Fruit fly (Drosophila melanogaster) whole organism, embryonic: ENCODE measurements around the gene rogdi.

ENCODE experiments used
- Awh ChIP-seq: fragments of 200-800 bp; sonication (Bioruptor generic); IDR thresholded peaks from 2 replicates; pipeline ENCODE4, ENCODE4 v1.3.6; 2022; ENCODE audit warnings: missing biosample characterization, missing genetic modification characterization
- CG12155 ChIP-seq: fragments of 200-800 bp; sonication (Bioruptor generic); optimal IDR thresholded peaks from 3 replicates; lab custom pipeline; 2016; ENCODE audit warnings: missing biosample characterization, missing genetic modification characterization
- CG14667 ChIP-seq: fragments of 200-800 bp; sonication (Bioruptor generic); IDR thresholded peaks from 2 replicates; pipeline ENCODE4 v1.3.6; 2022; ENCODE audit warnings: missing biosample characterization, missing genetic modification characterization
- CG15073 ChIP-seq: fragments of 200-800 bp; sonication (Bioruptor generic); optimal IDR thresholded peaks from 2 replicates; lab custom pipeline; 2016; ENCODE audit warnings: missing biosample characterization, missing genetic modification characterization
- CG1602 ChIP-seq: fragments of 200-800 bp; sonication (Bioruptor generic); optimal IDR thresholded peaks from 3 replicates; lab custom pipeline; 2016; ENCODE audit warnings: missing biosample characterization, missing genetic modification characterization
- CG1603 ChIP-seq: fragments of 200-800 bp; sonication (Bioruptor generic); optimal IDR thresholded peaks from 2 replicates; lab custom pipeline; 2019; ENCODE audit warnings: missing biosample characterization, mild to moderate bottlenecking, missing genetic modification characterization, moderate library complexity
- CG16779 ChIP-seq: fragments of 200-800 bp; sonication (Bioruptor generic); IDR thresholded peaks from 2 replicates; pipeline ENCODE4 v1.3.6; 2022; ENCODE audit warnings: missing biosample characterization, missing genetic modification characterization
- CG17359 ChIP-seq: fragments of 200-800 bp; sonication (Bioruptor generic); optimal IDR thresholded peaks from 3 replicates; lab custom pipeline; 2018; ENCODE audit warnings: missing biosample characterization, mild to moderate bottlenecking, missing genetic modification characterization, moderate library complexity
- CG2678 ChIP-seq: fragments of 200-800 bp; sonication (Bioruptor generic); optimal IDR thresholded peaks from 3 replicates; lab custom pipeline; 2019; ENCODE audit warnings: missing biosample characterization, mild to moderate bottlenecking, missing genetic modification characterization, moderate library complexity
- CG34376 ChIP-seq: fragments of 200-800 bp; sonication (Bioruptor generic); optimal IDR thresholded peaks from 2 replicates; lab custom pipeline; 2018; ENCODE audit warnings: missing biosample characterization, mild to moderate bottlenecking, missing genetic modification characterization
- CG4617 ChIP-seq: fragments of 200-800 bp; sonication (Bioruptor generic); optimal IDR thresholded peaks from 3 replicates; lab custom pipeline; 2016; ENCODE audit warnings: missing biosample characterization, missing genetic modification characterization, borderline replicate concordance
- CG5953 ChIP-seq: fragments of 200-800 bp; sonication (Bioruptor generic); IDR thresholded peaks from 2 replicates; pipeline ENCODE4 v1.3.6; 2022; ENCODE audit warnings: missing biosample characterization, missing genetic modification characterization
- CG6689 ChIP-seq: fragments of 200-800 bp; sonication (Bioruptor generic); IDR thresholded peaks from 2 replicates; pipeline ENCODE4 v1.3.6; 2022; ENCODE audit warnings: missing biosample characterization, missing genetic modification characterization
- CG6813 ChIP-seq: fragments of 200-800 bp; sonication (Bioruptor generic); optimal IDR thresholded peaks from 2 replicates; lab custom pipeline; 2017; ENCODE audit warnings: missing biosample characterization, missing genetic modification characterization, mild to moderate bottlenecking, moderate library complexity, missing genetic modification reagents
- CG7556 ChIP-seq: fragments of 200-800 bp; sonication (Bioruptor generic); optimal IDR thresholded peaks from 2 replicates; lab custom pipeline; 2017; ENCODE audit warnings: missing biosample characterization, mild to moderate bottlenecking, missing genetic modification characterization
- CG7928 ChIP-seq: fragments of 200-800 bp; sonication (Bioruptor generic); optimal IDR thresholded peaks from 2 replicates; lab custom pipeline; 2017; ENCODE audit warnings: missing biosample characterization, mild to moderate bottlenecking, missing genetic modification characterization
- CG7963 ChIP-seq: fragments of 200-800 bp; sonication (Bioruptor generic); IDR thresholded peaks from 3 replicates; pipeline ENCODE4 v1.3.6; 2022; ENCODE audit warnings: missing biosample characterization, missing genetic modification characterization; ENCODE audit not compliant: partially characterized antibody
- CG8924 ChIP-seq: fragments of 200-800 bp; optimal IDR thresholded peaks from 3 replicates; lab custom pipeline; 2019; ENCODE audit warnings: missing biosample characterization, mild to moderate bottlenecking, missing genetic modification characterization, moderate library complexity
- CG9609 ChIP-seq: fragments of 200-800 bp; sonication (Bioruptor generic); optimal IDR thresholded peaks from 3 replicates; lab custom pipeline; 2016; ENCODE audit warnings: missing biosample characterization, missing genetic modification characterization
- CkIIα-i1 ChIP-seq: fragments of 200-800 bp; sonication (Bioruptor generic); IDR thresholded peaks from 2 replicates; pipeline ENCODE4 v1.3.6; 2022; ENCODE audit warnings: missing biosample characterization, missing genetic modification characterization
- Dbx ChIP-seq: fragments of 200-800 bp; sonication (Bioruptor generic); IDR thresholded peaks from 3 replicates; pipeline ENCODE4 v1.3.6; 2022; ENCODE audit warnings: missing biosample characterization, missing genetic modification characterization
- Dref ChIP-seq: fragments of 200-800 bp; sonication (Bioruptor generic); IDR thresholded peaks from 2 replicates; pipeline ENCODE4 v1.3.6; 2022; ENCODE audit warnings: missing biosample characterization, missing genetic modification characterization
- Eip74EF ChIP-seq, 2 experiments: fragments of 200-800 bp in 1 of 2; fragments of >200 bp in 1 of 2; sonication (Bioruptor generic) in 1 of 2; optimal IDR thresholded peaks; 2 replicates each; lab custom pipeline; 2017 to 2019; ENCODE audit warnings: missing biosample characterization in 2 of 2, missing genetic modification characterization in 2 of 2, mild to moderate bottlenecking in 1 of 2, moderate library complexity in 1 of 2
- Ets97D ChIP-seq: fragments of 200-800 bp; sonication (Bioruptor generic); optimal IDR thresholded peaks from 3 replicates; lab custom pipeline; 2016; ENCODE audit warnings: missing biosample characterization, missing genetic modification characterization
- Hr3 ChIP-seq: fragments of 200-800 bp; sonication (Bioruptor generic); optimal IDR thresholded peaks from 3 replicates; lab custom pipeline; 2016; ENCODE audit warnings: missing biosample characterization, missing genetic modification characterization
- Hsf ChIP-seq: fragments of 200-800 bp; sonication (Bioruptor generic); optimal IDR thresholded peaks from 3 replicates; lab custom pipeline; 2016; ENCODE audit warnings: missing biosample characterization, missing genetic modification characterization
- MBD-R2 ChIP-seq: fragments of 200-800 bp; sonication (Bioruptor generic); IDR thresholded peaks from 2 replicates; pipeline ENCODE4 v1.3.6; 2022; ENCODE audit warnings: missing biosample characterization, missing genetic modification characterization
- Meics ChIP-seq: fragments of 200-800 bp; sonication (Bioruptor generic); optimal IDR thresholded peaks from 2 replicates; lab custom pipeline; 2017; ENCODE audit warnings: missing biosample characterization, mild to moderate bottlenecking, missing genetic modification characterization
- NfI ChIP-seq: fragments of 200-800 bp; sonication (Bioruptor generic); optimal IDR thresholded peaks from 3 replicates; lab custom pipeline; 2018; ENCODE audit warnings: missing biosample characterization, mild to moderate bottlenecking, missing genetic modification characterization, moderate library complexity
- al ChIP-seq: fragments of 200-800 bp; sonication (Bioruptor generic); IDR thresholded peaks from 2 replicates; pipeline ENCODE4 v1.3.6; 2022; ENCODE audit warnings: missing biosample characterization, missing genetic modification characterization
- amos ChIP-seq: fragments of 200-800 bp; sonication (Bioruptor generic); IDR thresholded peaks from 2 replicates; pipeline ENCODE4 v1.3.6; 2022; ENCODE audit warnings: missing biosample characterization, missing genetic modification characterization; ENCODE audit not compliant: partially characterized antibody
- bcd ChIP-seq: fragments of 200-800 bp; sonication (Bioruptor generic); optimal IDR thresholded peaks from 2 replicates; lab custom pipeline; 2017; ENCODE audit warnings: missing biosample characterization, mild to moderate bottlenecking, missing genetic modification characterization
- btn ChIP-seq: fragments of 200-800 bp; sonication (Bioruptor generic); optimal IDR thresholded peaks from 2 replicates; lab custom pipeline; 2016; ENCODE audit warnings: missing biosample characterization, missing genetic modification characterization
- cg ChIP-seq: fragments of 200-800 bp; sonication (Bioruptor generic); optimal IDR thresholded peaks from 3 replicates; lab custom pipeline; 2019; ENCODE audit warnings: missing biosample characterization, mild to moderate bottlenecking, missing genetic modification characterization, moderate library complexity
- chif ChIP-seq, 2 experiments: fragments of 200-800 bp; sonication (Bioruptor generic); optimal IDR thresholded peaks; 3 replicates each; lab custom pipeline; 2016; ENCODE audit warnings: missing biosample characterization in 2 of 2, missing genetic modification characterization in 2 of 2
- dimm ChIP-seq: fragments of 200-800 bp; sonication (Bioruptor generic); IDR thresholded peaks from 2 replicates; pipeline ENCODE4 v1.3.6; 2022; ENCODE audit warnings: missing biosample characterization, missing genetic modification characterization
- fru ChIP-seq: fragments of >200 bp; optimal IDR thresholded peaks from 2 replicates; lab custom pipeline; 2017
- gcm ChIP-seq: fragments of 200-800 bp; sonication (Bioruptor generic); optimal IDR thresholded peaks from 2 replicates; lab custom pipeline; 2019; ENCODE audit warnings: missing biosample characterization, mild to moderate bottlenecking, missing genetic modification characterization, moderate library complexity
- gfzf ChIP-seq: fragments of 200-800 bp; sonication (Bioruptor generic); optimal IDR thresholded peaks from 2 replicates; lab custom pipeline; 2016; ENCODE audit warnings: missing biosample characterization, mild to moderate bottlenecking, missing genetic modification characterization, moderate library complexity
- ind ChIP-seq: fragments of 200-800 bp; sonication (Bioruptor generic); optimal IDR thresholded peaks from 3 replicates; lab custom pipeline; 2016; ENCODE audit warnings: missing biosample characterization, missing genetic modification characterization
- jumu ChIP-seq: fragments of 200-800 bp; sonication (Bioruptor generic); optimal IDR thresholded peaks from 3 replicates; lab custom pipeline; 2016; ENCODE audit warnings: missing biosample characterization, missing genetic modification characterization
- nmo ChIP-seq: fragments of 200-800 bp; sonication (Bioruptor generic); optimal IDR thresholded peaks from 2 replicates; lab custom pipeline; 2018; ENCODE audit warnings: missing biosample characterization, mild to moderate bottlenecking, missing genetic modification characterization, moderate library complexity
- peb ChIP-seq: fragments of 200-800 bp; sonication (Bioruptor generic); IDR thresholded peaks from 2 replicates; pipeline ENCODE4 v1.3.6; 2022; ENCODE audit warnings: missing biosample characterization, missing genetic modification characterization
- pnt ChIP-seq: fragments of 200-800 bp; sonication (Bioruptor generic); optimal IDR thresholded peaks from 3 replicates; lab custom pipeline; 2016; ENCODE audit warnings: missing biosample characterization, missing genetic modification characterization
- sens ChIP-seq: fragments of 200-800 bp; sonication (Bioruptor generic); peaks from one replicate; lab custom pipeline; 2016; ENCODE audit warnings: missing biosample characterization, missing genetic modification characterization
- sima ChIP-seq: fragments of 200-800 bp; sonication (Bioruptor generic); optimal IDR thresholded peaks from 2 replicates; lab custom pipeline; 2016; ENCODE audit warnings: missing biosample characterization, missing genetic modification characterization
- so ChIP-seq: fragments of 200-800 bp; sonication (Bioruptor generic); IDR thresholded peaks from 3 replicates; pipeline ENCODE4 v1.3.6; 2022; ENCODE audit warnings: missing biosample characterization, missing genetic modification characterization
- sob ChIP-seq: fragments of 200-800 bp; sonication (Bioruptor generic); IDR thresholded peaks from 2 replicates; pipeline ENCODE4 v1.3.6; 2022; ENCODE audit warnings: missing biosample characterization, missing genetic modification characterization
- tup ChIP-seq: fragments of 200-800 bp; sonication (Bioruptor generic); optimal IDR thresholded peaks from 2 replicates; lab custom pipeline; 2016; ENCODE audit warnings: missing biosample characterization, mild to moderate bottlenecking, missing genetic modification characterization, moderate library complexity
- unc-4 ChIP-seq: fragments of 200-800 bp; sonication (Bioruptor generic); IDR thresholded peaks from 2 replicates; pipeline ENCODE4 v1.3.6; 2022; ENCODE audit warnings: missing biosample characterization, missing genetic modification characterization; ENCODE audit not compliant: partially characterized antibody
- vfl ChIP-seq: fragments of 200-800 bp; sonication (Bioruptor generic); optimal IDR thresholded peaks from 2 replicates; lab custom pipeline; 2016; ENCODE audit warnings: missing biosample characterization, missing genetic modification characterization
- zfh1 ChIP-seq: fragments of 200-800 bp; sonication (Bioruptor generic); IDR thresholded peaks from 3 replicates; pipeline ENCODE4 v1.3.6; 2022; ENCODE audit warnings: missing biosample characterization, missing genetic modification characterization

rogdi gene

dm6 chr3L:17044799-17045198, 4.5 kb upstream of the rogdi start, which contains the start of gene Pop5 (continued):
- TF ChIP-seq CG6813 (GFP tag; lab: Kevin White, UChicago), result no peak
- TF ChIP-seq al (GFP tag; lab: Robert Waterston, UW), result no peak
- peak; percentile 77 for TF ChIP-seq Dref
- TF ChIP-seq CG17359 (tag; lab: Kevin White, UChicago), result peak; percentile 19
- TF ChIP-seq CG15073 (GFP tag; lab: Kevin White, UChicago), result no peak
- no peak for TF ChIP-seq Hr3 (GFP tag; lab: Kevin White, UChicago)
- TF ChIP-seq pnt (GFP tag; lab: Kevin White, UChicago), result no peak
- no peak for TF ChIP-seq tup
- peak; percentile 12 for TF ChIP-seq CG9609 (GFP tag; lab: Kevin White, UChicago)
- no peak for TF ChIP-seq chif (GFP tag; optimal IDR thresholded peaks at IDR 0.05; lab: Kevin White, UChicago)
- no peak for TF ChIP-seq CG7556
- TF ChIP-seq jumu (GFP tag; lab: Kevin White, UChicago), result no peak
- TF ChIP-seq btn (GFP tag; lab: Kevin White, UChicago), result no peak
- no peak for TF ChIP-seq bcd (GFP tag; lab: Kevin White, UChicago)
- peak; percentile 67 for TF ChIP-seq MBD-R2 (GFP tag; lab: Robert Waterston, UW)
- TF ChIP-seq CG1602 (GFP tag; lab: Kevin White, UChicago), result no peak
- peak; percentile 34 for TF ChIP-seq NfI (GFP tag; lab: Kevin White, UChicago)
- no peak for TF ChIP-seq vfl (GFP tag; lab: Kevin White, UChicago)
- no peak for TF ChIP-seq Awh (GFP tag; lab: Robert Waterston, UW)
- TF ChIP-seq Eip74EF (GFP tag; optimal IDR thresholded peaks at IDR 0.05; lab: Kevin White, UChicago), result peak in 1 of 2 experiments; percentile 52
- no peak for TF ChIP-seq CG7928
- TF ChIP-seq sima (GFP tag; lab: Kevin White, UChicago), result no peak
- TF ChIP-seq Hsf (GFP tag; lab: Kevin White, UChicago), result peak; percentile 3
- no peak for TF ChIP-seq CG5953 (GFP tag; lab: Robert Waterston, UW)
- peak; percentile 30 for TF ChIP-seq Meics (GFP tag; lab: Kevin White, UChicago)
- TF ChIP-seq CG16779, result no peak
- no peak for TF ChIP-seq so (GFP tag; lab: Robert Waterston, UW)
- TF ChIP-seq sob (GFP tag; lab: Robert Waterston, UW), result no peak
- peak; percentile 54 for TF ChIP-seq sens
- TF ChIP-seq zfh1 (GFP tag; lab: Robert Waterston, UW), result no peak
- no peak for TF ChIP-seq Dbx (GFP tag; lab: Robert Waterston, UW)
- no peak for TF ChIP-seq CG12155 (GFP tag; lab: Kevin White, UChicago)
- TF ChIP-seq dimm (GFP tag; lab: Robert Waterston, UW), result no peak
- TF ChIP-seq unc-4, result peak; percentile 38; the same call in 1 of the 2 replicates
- TF ChIP-seq cg, result no peak
- TF ChIP-seq CG7963 (GFP tag; lab: Robert Waterston, UW), result no peak
- TF ChIP-seq fru (lab: Kevin White, UChicago), result no peak
- no peak for TF ChIP-seq CG14667
- TF ChIP-seq CG6689 (GFP tag; lab: Robert Waterston, UW), result no peak
- TF ChIP-seq gcm, result peak; percentile 21
- TF ChIP-seq CG8924 (tag; lab: Kevin White, UChicago), result no peak
- TF ChIP-seq CG34376 (GFP tag; lab: Kevin White, UChicago), result peak; percentile 9
- TF ChIP-seq CG1603 (tag; lab: Kevin White, UChicago), result peak; percentile 72
- TF ChIP-seq CG4617 (GFP tag; lab: Kevin White, UChicago), result peak; percentile 58
- peak; percentile 94 for TF ChIP-seq Ets97D (GFP tag; lab: Kevin White, UChicago)
- no peak for TF ChIP-seq CkIIα-i1 (GFP tag; lab: Robert Waterston, UW)
- no peak for TF ChIP-seq ind (GFP tag; lab: Kevin White, UChicago)
- TF ChIP-seq peb, result no peak
- peak; percentile 53; the same call in 1 of the 2 replicates for TF ChIP-seq amos
- peak; percentile 34 for TF ChIP-seq gfzf (GFP tag; lab: Kevin White, UChicago)
- peak; percentile 35 for TF ChIP-seq nmo (GFP tag; lab: Kevin White, UChicago)
- no peak for TF ChIP-seq CG2678 (tag; lab: Kevin White, UChicago)
